Worm (Caenorhabditis elegans): Measurements from ENCODE around the gene acdh-9.
A peak's percentile ranks its signal among the peaks of the same experiment; 100 is the strongest.

The acdh-9 gene

DNA sequence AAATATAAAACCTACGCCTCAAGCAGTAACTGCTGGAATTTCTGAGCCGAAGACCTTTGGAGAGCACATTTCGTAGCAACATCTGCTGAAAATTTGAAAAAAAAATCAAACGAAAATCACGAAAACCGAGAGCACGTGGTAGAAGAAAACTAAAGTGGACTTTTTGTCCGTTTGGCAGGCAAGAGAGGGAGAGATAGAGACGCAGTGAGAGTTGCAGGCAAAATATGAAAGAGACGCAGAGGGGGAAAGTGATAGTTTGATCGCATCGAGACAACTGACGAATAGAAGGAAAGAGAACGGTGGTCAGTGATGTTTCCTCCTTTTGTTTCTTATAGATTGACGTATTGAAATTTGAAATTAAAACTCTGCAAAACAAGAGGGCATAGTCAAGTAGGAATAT is at the start of gene acdh-9, which contains the start of gene F28A10.13:
Gene acdh-9 (minus strand): TSS at position 85 of the 400 bp plus-strand sequence.
Gene F28A10.13 (plus strand): TSS at position 294 of the 400 bp plus-strand sequence.
- TF ChIP-seq tab-1 (GFP tag; IDR thresholded peaks at IDR 0.05) (no peak), T22C8.4 (GFP tag; IDR thresholded peaks at IDR 0.05) (no peak), ztf-23 (GFP tag; IDR thresholded peaks at IDR 0.05) (no peak), klf-2 (GFP tag; conservative IDR thresholded peaks at IDR 0.05) (no peak), ztf-29 (GFP tag; IDR thresholded peaks at IDR 0.05) (no peak), flt-1 (GFP tag; IDR thresholded peaks at IDR 0.05) (no peak), cog-1 (tag; optimal IDR thresholded peaks at IDR 0.05) (no peak), med-1 (GFP tag; optimal IDR thresholded peaks at IDR 0.05; ENCODE audit: insufficient read depth) (no peak), ref-1 (GFP tag; conservative IDR thresholded peaks at IDR 0.05) (no peak)

- TF ChIP-seq med-1 (GFP tag; optimal IDR thresholded peaks at IDR 0.05; ENCODE audit: insufficient read depth) (no peak), klf-2 (GFP tag; conservative IDR thresholded peaks at IDR 0.05) (no peak), ztf-29 (GFP tag; IDR thresholded peaks at IDR 0.05) (no peak), ztf-23 (GFP tag; IDR thresholded peaks at IDR 0.05) (no peak)
Observed at ce11 chrII:888024-888423, 39.6 kb upstream of the acdh-9 start, which contains the start of gene T07D3.4. T07D3.4 (plus strand) TSS chrII:888309.

DNA sequence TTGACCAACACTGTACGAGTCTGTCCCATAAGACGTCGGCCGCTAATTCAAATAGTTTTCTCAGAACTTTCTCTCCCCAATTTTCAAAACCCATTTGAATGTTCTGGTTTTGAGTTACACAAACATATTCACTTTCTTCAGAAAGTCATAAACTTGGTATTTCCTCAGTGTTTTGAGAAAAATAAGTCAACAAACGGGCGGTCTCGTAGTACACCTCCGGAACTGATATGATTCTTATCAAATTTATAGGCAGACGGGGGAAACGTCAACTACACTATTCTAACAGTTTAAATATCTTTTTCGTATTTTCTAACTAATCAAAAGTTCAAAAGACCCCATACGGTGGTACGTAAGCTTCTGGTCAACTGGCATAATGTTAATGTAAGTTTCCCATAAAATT is 35.8 kb upstream of the acdh-9 start:
- no peak for TF ChIP-seq klf-2 (GFP tag; conservative IDR thresholded peaks at IDR 0.05)
- TF ChIP-seq med-1 (GFP tag; optimal IDR thresholded peaks at IDR 0.05; ENCODE audit: insufficient read depth), result no peak
- TF ChIP-seq tab-1 (GFP tag; IDR thresholded peaks at IDR 0.05), result no peak
- TF ChIP-seq ztf-23 (GFP tag; IDR thresholded peaks at IDR 0.05), result no peak
- TF ChIP-seq T22C8.4 (GFP tag; IDR thresholded peaks at IDR 0.05), result no peak
- no peak for TF ChIP-seq ref-1 (GFP tag; conservative IDR thresholded peaks at IDR 0.05)
- no peak for TF ChIP-seq cog-1 (tag; optimal IDR thresholded peaks at IDR 0.05)
- no peak for TF ChIP-seq ztf-29 (GFP tag; IDR thresholded peaks at IDR 0.05)
- no peak for TF ChIP-seq flt-1 (GFP tag; IDR thresholded peaks at IDR 0.05)

DNA sequence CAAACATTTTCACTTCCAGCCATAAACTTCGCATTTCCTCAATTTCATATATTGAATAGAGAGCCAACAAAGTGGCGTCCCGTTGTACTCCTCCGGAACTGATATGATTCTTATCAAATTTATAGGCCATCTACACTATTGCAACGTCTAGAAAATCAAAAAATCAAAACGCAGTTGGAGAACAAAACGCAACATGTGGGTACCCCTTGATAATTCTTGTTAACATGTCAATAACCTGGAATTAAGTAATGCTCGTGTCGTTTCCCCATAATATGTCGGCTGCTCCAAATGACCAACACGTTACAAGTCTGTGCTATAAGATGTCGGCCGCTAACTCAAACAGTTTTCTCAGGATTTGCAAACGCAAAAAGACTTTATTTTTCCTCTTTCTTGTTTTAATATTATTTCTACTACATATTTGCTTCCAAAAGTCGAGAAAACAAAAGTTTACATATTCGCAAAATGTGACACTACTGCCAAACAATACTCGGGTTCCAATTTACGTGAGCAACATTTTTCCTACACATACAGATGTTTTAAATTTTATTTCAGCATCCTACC is 32.3 kb upstream of the acdh-9 start:
- TF ChIP-seq ref-1 (GFP tag; conservative IDR thresholded peaks at IDR 0.05), result no peak
- TF ChIP-seq med-1 (GFP tag; optimal IDR thresholded peaks at IDR 0.05; ENCODE audit: insufficient read depth), result no peak
- TF ChIP-seq ztf-29 (GFP tag; IDR thresholded peaks at IDR 0.05), result no peak
- TF ChIP-seq tab-1 (GFP tag; IDR thresholded peaks at IDR 0.05), result no peak
- TF ChIP-seq klf-2 (GFP tag; conservative IDR thresholded peaks at IDR 0.05), result no peak
- no peak for TF ChIP-seq ztf-23 (GFP tag; IDR thresholded peaks at IDR 0.05)
- TF ChIP-seq flt-1 (GFP tag; IDR thresholded peaks at IDR 0.05), result no peak
- no peak for TF ChIP-seq T22C8.4 (GFP tag; IDR thresholded peaks at IDR 0.05)
- no peak for TF ChIP-seq cog-1 (tag; optimal IDR thresholded peaks at IDR 0.05)

ce11 chrII:875739-876138 is 27.3 kb upstream of the acdh-9 start:
- TF ChIP-seq tab-1 (GFP tag; IDR thresholded peaks at IDR 0.05) (no peak), med-1 (GFP tag; optimal IDR thresholded peaks at IDR 0.05; ENCODE audit: insufficient read depth) (no peak), ztf-29 (GFP tag; IDR thresholded peaks at IDR 0.05) (no peak), klf-2 (GFP tag; conservative IDR thresholded peaks at IDR 0.05) (no peak), ztf-23 (GFP tag; IDR thresholded peaks at IDR 0.05) (no peak), cog-1 (tag; optimal IDR thresholded peaks at IDR 0.05) (no peak), T22C8.4 (GFP tag; IDR thresholded peaks at IDR 0.05) (no peak), flt-1 (GFP tag; IDR thresholded peaks at IDR 0.05) (no peak), ref-1 (GFP tag; conservative IDR thresholded peaks at IDR 0.05) (no peak)

- 0 out of 2 replicates have a peak, but pooled peaks have one; percentile 41 for TF ChIP-seq tab-1 (GFP tag; IDR thresholded peaks at IDR 0.05)
- peak; percentile 71; the same call in 1 of the 2 replicates for TF ChIP-seq T22C8.4 (GFP tag; IDR thresholded peaks at IDR 0.05)
- no peak for TF ChIP-seq ref-1 (GFP tag; conservative IDR thresholded peaks at IDR 0.05)
- 0 out of 2 replicates have a peak, but pooled peaks have one; percentile 15 for TF ChIP-seq flt-1 (GFP tag; IDR thresholded peaks at IDR 0.05)
Observed at ce11 chrII:872993-873787, 24.8 kb upstream of the acdh-9 start, which contains the start of gene alg-2. alg-2 (plus strand) TSS chrII:873212.

DNA sequence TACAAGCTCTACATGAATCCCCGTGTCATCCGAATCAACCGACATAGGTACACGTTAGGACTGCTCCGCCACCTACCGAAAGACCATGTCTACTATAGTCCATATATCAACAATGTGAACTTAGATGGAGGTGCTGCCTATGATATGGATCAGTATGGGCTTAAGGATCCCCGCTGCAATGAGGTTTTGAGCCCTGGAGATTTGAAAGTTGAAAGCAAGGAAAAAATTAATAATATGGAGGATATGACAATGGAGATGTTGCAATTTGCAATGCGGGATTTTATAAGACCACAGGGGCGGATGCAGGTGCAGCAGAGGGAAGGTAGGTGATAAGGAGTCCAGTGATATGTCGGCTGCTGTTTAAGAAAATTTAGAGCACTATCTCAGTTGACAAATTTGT is 20.9 kb upstream of the acdh-9 start:
- TF ChIP-seq T22C8.4 (GFP tag; IDR thresholded peaks at IDR 0.05), result no peak
- no peak for TF ChIP-seq ref-1 (GFP tag; conservative IDR thresholded peaks at IDR 0.05)
- no peak for TF ChIP-seq ztf-29 (GFP tag; IDR thresholded peaks at IDR 0.05)
- TF ChIP-seq ztf-23 (GFP tag; IDR thresholded peaks at IDR 0.05), result no peak
- TF ChIP-seq klf-2 (GFP tag; conservative IDR thresholded peaks at IDR 0.05), result no peak
- TF ChIP-seq tab-1 (GFP tag; IDR thresholded peaks at IDR 0.05), result no peak
- TF ChIP-seq med-1 (GFP tag; optimal IDR thresholded peaks at IDR 0.05; ENCODE audit: insufficient read depth), result no peak
- no peak for TF ChIP-seq flt-1 (GFP tag; IDR thresholded peaks at IDR 0.05)
- no peak for TF ChIP-seq cog-1 (tag; optimal IDR thresholded peaks at IDR 0.05)

DNA sequence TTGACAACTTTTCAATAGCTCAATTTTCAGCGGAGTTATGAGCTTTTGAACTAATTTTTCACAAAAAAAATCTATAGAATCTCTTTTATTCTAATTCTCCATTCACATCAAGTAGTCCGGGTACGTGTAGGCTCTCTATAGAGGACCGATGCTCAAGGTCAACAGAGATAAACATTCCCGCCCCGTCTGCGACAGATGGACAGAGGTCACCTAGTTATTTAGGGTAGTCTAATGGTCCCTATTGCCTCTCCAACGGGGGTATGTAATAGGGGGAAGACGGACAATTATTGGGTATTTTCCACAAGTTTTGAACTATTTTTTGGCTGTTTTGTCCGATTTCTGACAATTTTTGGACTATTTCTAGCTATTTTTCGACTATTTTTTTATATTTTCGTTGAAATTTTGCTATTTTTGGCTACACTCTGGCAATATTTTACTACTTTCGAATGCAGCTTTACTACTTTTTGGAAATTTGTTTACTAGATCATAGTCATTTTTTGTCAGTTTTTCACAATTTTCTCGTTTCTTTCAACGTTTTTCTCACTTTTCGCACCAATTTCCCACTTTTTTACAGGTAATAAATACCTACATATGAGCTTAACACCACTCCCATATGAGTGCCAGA is 19.9 kb upstream of the acdh-9 start, which contains the start of gene fbxc-51:
Gene fbxc-51 (plus strand): TSS at position 575 of the 625 bp plus-strand sequence.
- TF ChIP-seq ztf-23 (GFP tag; IDR thresholded peaks at IDR 0.05), result no peak

- TF ChIP-seq T22C8.4 (GFP tag; IDR thresholded peaks at IDR 0.05) (no peak), ztf-23 (GFP tag; IDR thresholded peaks at IDR 0.05) (no peak), ztf-29 (GFP tag; IDR thresholded peaks at IDR 0.05) (no peak), cog-1 (tag; optimal IDR thresholded peaks at IDR 0.05) (no peak), med-1 (GFP tag; optimal IDR thresholded peaks at IDR 0.05; ENCODE audit: insufficient read depth) (no peak), tab-1 (GFP tag; IDR thresholded peaks at IDR 0.05) (no peak), flt-1 (GFP tag; IDR thresholded peaks at IDR 0.05) (no peak), ref-1 (GFP tag; conservative IDR thresholded peaks at IDR 0.05) (no peak), klf-2 (GFP tag; conservative IDR thresholded peaks at IDR 0.05) (no peak)
Observed at ce11 chrII:866801-867200, 18.4 kb upstream of the acdh-9 start, which contains the start of gene Y46B2A.3. Y46B2A.3 (minus strand) TSS chrII:866901.
